Worm (Caenorhabditis elegans) whole organism, early embryonic: ENCODE data around the gene F32D1.11.

Source experiments
- aly-1 ChIP-seq: sonication (generic microtip); optimal IDR thresholded peaks from 2 replicates; lab custom pipeline; 2016; ENCODE audit warnings: missing genetic modification characterization, missing compliant biosample characterization
- ets-7 ChIP-seq: sonication (generic microtip); optimal IDR thresholded peaks from 2 replicates; lab custom pipeline; 2016; ENCODE audit warnings: missing genotype, missing genetic modification characterization, missing compliant biosample characterization
- tbx-11 ChIP-seq: fragments of 200-800 bp; sonication (Bioruptor generic); IDR thresholded peaks from 2 replicates; pipeline ENCODE4 v1.3.6; 2022; ENCODE audit warnings: missing genetic modification characterization, missing compliant biosample characterization

- TF ChIP-seq tbx-11 (GFP tag; lab: Robert Waterston, UW) (no peak), ets-7 (tag; lab: Kevin White, UChicago) (no peak), aly-1 (tag; lab: Kevin White, UChicago) (no peak)
Observed at ce11 chrV:4384482-4384881, 18.1 kb upstream of the F32D1.11 start, which contains the start of gene F13A2.2.
